Fruit fly (Drosophila melanogaster) whole organism, embryonic: ENCODE data around the gene moody.

Source experiments
- CG10366 ChIP-seq: fragments of 200-800 bp; sonication (Bioruptor generic); IDR thresholded peaks from 2 replicates; pipeline ENCODE4 v1.3.6; 2022; ENCODE audit warnings: missing biosample characterization, missing genetic modification characterization
- CG10979 ChIP-seq: fragments of 200-800 bp; sonication (Bioruptor generic); optimal IDR thresholded peaks from 2 replicates; lab custom pipeline; 2018; ENCODE audit warnings: missing biosample characterization, mild to moderate bottlenecking, missing genetic modification characterization, moderate library complexity
- CG11093 ChIP-seq: fragments of 200-800 bp; sonication (Bioruptor generic); IDR thresholded peaks from 3 replicates; pipeline ENCODE4 v1.3.6; 2022; ENCODE audit warnings: missing biosample characterization, missing genetic modification characterization
- CG11247 ChIP-seq: fragments of 200-800 bp; sonication (Bioruptor generic); IDR thresholded peaks from 2 replicates; pipeline ENCODE4 v1.3.6; 2022; ENCODE audit warnings: missing biosample characterization, missing genetic modification characterization
- CG12155 ChIP-seq: fragments of 200-800 bp; sonication (Bioruptor generic); optimal IDR thresholded peaks from 3 replicates; lab custom pipeline; 2016; ENCODE audit warnings: missing biosample characterization, missing genetic modification characterization
- CG15073 ChIP-seq: fragments of 200-800 bp; sonication (Bioruptor generic); optimal IDR thresholded peaks from 2 replicates; lab custom pipeline; 2016; ENCODE audit warnings: missing biosample characterization, missing genetic modification characterization
- CG15601 ChIP-seq: fragments of 200-800 bp; sonication (Bioruptor generic); optimal IDR thresholded peaks from 3 replicates; lab custom pipeline; 2019; ENCODE audit warnings: missing biosample characterization, mild to moderate bottlenecking, missing genetic modification characterization, moderate library complexity
- CG16863 ChIP-seq: fragments of 200-800 bp; sonication (Bioruptor generic); optimal IDR thresholded peaks from 3 replicates; lab custom pipeline; 2016; ENCODE audit warnings: missing biosample characterization, missing genetic modification characterization
- CG17912 ChIP-seq: fragments of 200-800 bp; sonication (Bioruptor generic); optimal IDR thresholded peaks from 2 replicates; lab custom pipeline; 2018; ENCODE audit warnings: missing biosample characterization, mild to moderate bottlenecking, missing genetic modification characterization
- CG34376 ChIP-seq: fragments of 200-800 bp; sonication (Bioruptor generic); optimal IDR thresholded peaks from 2 replicates; lab custom pipeline; 2018; ENCODE audit warnings: missing biosample characterization, mild to moderate bottlenecking, missing genetic modification characterization
- CG3847 ChIP-seq: fragments of 200-800 bp; sonication (Bioruptor generic); IDR thresholded peaks from 2 replicates; pipeline ENCODE4 v1.3.6; 2022; ENCODE audit warnings: missing biosample characterization, missing genetic modification characterization
- CG4360 ChIP-seq: fragments of 200-800 bp; sonication (Bioruptor generic); IDR thresholded peaks from 2 replicates; pipeline ENCODE4 v1.3.6; 2022; ENCODE audit warnings: missing biosample characterization, missing genetic modification characterization
- CG9817 ChIP-seq: fragments of 200-800 bp; sonication (Bioruptor generic); optimal IDR thresholded peaks from 2 replicates; lab custom pipeline; 2018; ENCODE audit warnings: missing biosample characterization, mild to moderate bottlenecking, missing genetic modification characterization, moderate library complexity
- Dek ChIP-seq: fragments of 200-800 bp; sonication (Bioruptor generic); optimal IDR thresholded peaks from 3 replicates; lab custom pipeline; 2019; ENCODE audit warnings: missing biosample characterization, mild to moderate bottlenecking, missing genetic modification characterization, moderate library complexity
- Gsc ChIP-seq: fragments of 200-800 bp; sonication (Bioruptor generic); IDR thresholded peaks from 2 replicates; pipeline ENCODE4 v1.3.6; 2022; ENCODE audit warnings: missing biosample characterization, missing genetic modification characterization
- Hey ChIP-seq: fragments of 200-800 bp; sonication (Bioruptor generic); optimal IDR thresholded peaks from 3 replicates; lab custom pipeline; 2018; ENCODE audit warnings: missing biosample characterization, mild to moderate bottlenecking, missing genetic modification characterization
- Hr78 ChIP-seq, 2 experiments: fragments of 200-800 bp in 1 of 2; fragments of >200 bp in 1 of 2; sonication (Bioruptor generic) in 1 of 2; optimal IDR thresholded peaks; 2 replicates each; lab custom pipeline; 2017 to 2019; ENCODE audit warnings: missing biosample characterization in 2 of 2, missing genetic modification characterization in 2 of 2, mild to moderate bottlenecking in 1 of 2, moderate library complexity in 1 of 2
- Med ChIP-seq: fragments of 200-800 bp; sonication (Bioruptor generic); peaks from one replicate; lab custom pipeline; 2016; ENCODE audit warnings: missing biosample characterization, missing genetic modification characterization, mild to moderate bottlenecking, inconsistent platforms, moderate library complexity
- NFAT ChIP-seq: fragments of 200-800 bp; sonication (Bioruptor generic); IDR thresholded peaks from 2 replicates; pipeline ENCODE4 v1.3.6; 2022; ENCODE audit warnings: missing biosample characterization, missing genetic modification characterization
- NK7.1 ChIP-seq: fragments of 200-800 bp; sonication (Bioruptor generic); optimal IDR thresholded peaks from 3 replicates; lab custom pipeline; 2016; ENCODE audit warnings: missing biosample characterization, missing genetic modification characterization
- Opbp ChIP-seq: fragments of 200-800 bp; sonication (Bioruptor generic); IDR thresholded peaks from 3 replicates; pipeline ENCODE4 v1.3.6; 2022; ENCODE audit warnings: missing biosample characterization, missing genetic modification characterization; ENCODE audit not compliant: partially characterized antibody
- Pdp1 ChIP-seq, 2 experiments: fragments of 200-800 bp; sonication (Bioruptor generic); optimal IDR thresholded peaks; 3 replicates each; lab custom pipeline; 2016; ENCODE audit warnings: missing biosample characterization in 2 of 2, missing genetic modification characterization in 2 of 2, mild to moderate bottlenecking in 1 of 2, moderate library complexity in 1 of 2
- Taf1 ChIP-seq: fragments of 200-800 bp; sonication (Bioruptor generic); IDR thresholded peaks from 2 replicates; pipeline ENCODE4 v1.3.6; 2022; ENCODE audit warnings: missing biosample characterization, missing genetic modification characterization
- ac ChIP-seq: fragments of 200-800 bp; sonication (Bioruptor generic); optimal IDR thresholded peaks from 3 replicates; lab custom pipeline; 2017; ENCODE audit warnings: missing biosample characterization, mild to moderate bottlenecking, missing genetic modification characterization
- al ChIP-seq: fragments of 200-800 bp; sonication (Bioruptor generic); IDR thresholded peaks from 2 replicates; pipeline ENCODE4 v1.3.6; 2022; ENCODE audit warnings: missing biosample characterization, missing genetic modification characterization
- ase ChIP-seq: fragments of 200-800 bp; sonication (Bioruptor generic); IDR thresholded peaks from 3 replicates; pipeline ENCODE4 v1.3.6; 2022; ENCODE audit warnings: missing biosample characterization, missing genetic modification characterization
- bbx ChIP-seq: fragments of 200-800 bp; sonication (Bioruptor generic); IDR thresholded peaks from 2 replicates; pipeline ENCODE4 v1.3.6; 2022; ENCODE audit warnings: missing biosample characterization, missing genetic modification characterization; ENCODE audit not compliant: partially characterized antibody
- bcd ChIP-seq: fragments of 200-800 bp; sonication (Bioruptor generic); optimal IDR thresholded peaks from 2 replicates; lab custom pipeline; 2017; ENCODE audit warnings: missing biosample characterization, mild to moderate bottlenecking, missing genetic modification characterization
- cg ChIP-seq: fragments of 200-800 bp; sonication (Bioruptor generic); optimal IDR thresholded peaks from 3 replicates; lab custom pipeline; 2019; ENCODE audit warnings: missing biosample characterization, mild to moderate bottlenecking, missing genetic modification characterization, moderate library complexity
- ci ChIP-seq: fragments of 200-800 bp; sonication (Bioruptor generic); IDR thresholded peaks from 3 replicates; pipeline ENCODE4 v1.3.6; 2022; ENCODE audit warnings: missing biosample characterization, missing genetic modification characterization
- dmrt99B ChIP-seq: fragments of 200-800 bp; sonication (Bioruptor generic); optimal IDR thresholded peaks from 2 replicates; lab custom pipeline; 2018; ENCODE audit warnings: missing biosample characterization, mild to moderate bottlenecking, missing genetic modification characterization, moderate library complexity
- dysf ChIP-seq: fragments of 200-800 bp; sonication (Bioruptor generic); IDR thresholded peaks from 3 replicates; pipeline ENCODE4 v1.3.6; 2022; ENCODE audit warnings: missing biosample characterization, missing genetic modification characterization
- esg ChIP-seq: fragments of 200-800 bp; sonication (Bioruptor generic); conservative IDR thresholded peaks from 2 replicates; pipeline ENCODE4 v1.3.6; 2022; ENCODE audit warnings: missing biosample characterization, missing genetic modification characterization
- ewg ChIP-seq: fragments of 200-800 bp; sonication (Bioruptor generic); optimal IDR thresholded peaks from 3 replicates; lab custom pipeline; 2017; ENCODE audit warnings: mild to moderate bottlenecking, missing biosample characterization, missing genetic modification reagents, missing genetic modification characterization
- gce ChIP-seq: fragments of 200-800 bp; sonication (Bioruptor generic); IDR thresholded peaks from 3 replicates; pipeline ENCODE4 v1.3.6; 2022; ENCODE audit warnings: missing biosample characterization, missing genetic modification characterization
- gro ChIP-seq: fragments of 200-800 bp; sonication (Bioruptor generic); optimal IDR thresholded peaks from 2 replicates; lab custom pipeline; 2016; ENCODE audit warnings: missing biosample characterization, missing genetic modification characterization
- ham ChIP-seq: fragments of 200-800 bp; sonication (Bioruptor generic); IDR thresholded peaks from 2 replicates; pipeline ENCODE4 v1.3.6; 2022; ENCODE audit warnings: missing biosample characterization, missing genetic modification characterization
- hth ChIP-seq: fragments of >200 bp; optimal IDR thresholded peaks from 2 replicates; lab custom pipeline; 2017; ENCODE audit warnings: inconsistent platforms
- jing ChIP-seq: fragments of 200-800 bp; sonication (Bioruptor generic); optimal IDR thresholded peaks from 2 replicates; lab custom pipeline; 2018; ENCODE audit warnings: missing biosample characterization, mild to moderate bottlenecking, missing genetic modification characterization
- pb ChIP-seq: fragments of 200-800 bp; sonication (Bioruptor generic); optimal IDR thresholded peaks from 3 replicates; lab custom pipeline; 2016; ENCODE audit warnings: missing biosample characterization, missing genetic modification characterization
- prd ChIP-seq, 3 experiments: fragments of >200 bp in 2 of 3; fragments of 200-800 bp in 1 of 3; sonication (Bioruptor generic) in 1 of 3; optimal IDR thresholded peaks in 2 of 3; IDR thresholded peaks in 1 of 3; 2 replicates in 2 of 3; 3 replicates in 1 of 3; pipeline versions ENCODE4 v1.3.6 to Lab custom; 2017 to 2022; ENCODE audit warnings: missing biosample characterization in 1 of 3, missing genetic modification characterization in 1 of 3
- pros ChIP-seq: fragments of 200-800 bp; sonication (Bioruptor generic); optimal IDR thresholded peaks from 3 replicates; lab custom pipeline; 2019; ENCODE audit warnings: missing biosample characterization, mild to moderate bottlenecking, missing genetic modification characterization, moderate library complexity
- salm ChIP-seq: fragments of 200-800 bp; sonication (Bioruptor generic); optimal IDR thresholded peaks from 2 replicates; lab custom pipeline; 2018; ENCODE audit warnings: missing biosample characterization, mild to moderate bottlenecking, missing genetic modification characterization
- schlank ChIP-seq: fragments of 200-800 bp; sonication (Bioruptor generic); optimal IDR thresholded peaks from 2 replicates; lab custom pipeline; 2018; ENCODE audit warnings: missing biosample characterization, mild to moderate bottlenecking, missing genetic modification characterization
- sens ChIP-seq: fragments of 200-800 bp; sonication (Bioruptor generic); peaks from one replicate; lab custom pipeline; 2016; ENCODE audit warnings: missing biosample characterization, missing genetic modification characterization
- sim ChIP-seq: fragments of 200-800 bp; sonication (Bioruptor generic); IDR thresholded peaks from 2 replicates; pipeline ENCODE4 v1.3.6; 2022; ENCODE audit warnings: missing biosample characterization, missing genetic modification characterization
- stc ChIP-seq: fragments of 200-800 bp; sonication (Bioruptor generic); IDR thresholded peaks from 2 replicates; pipeline ENCODE4 v1.3.6; 2022; ENCODE audit warnings: missing biosample characterization, missing genetic modification characterization
- usp ChIP-seq: fragments of >200 bp; optimal IDR thresholded peaks from 2 replicates; lab custom pipeline; 2017; ENCODE audit warnings: missing biosample characterization, missing genetic modification characterization
- wdn ChIP-seq: fragments of 200-800 bp; sonication (Bioruptor generic); IDR thresholded peaks from 2 replicates; pipeline ENCODE4 v1.3.6; 2022; ENCODE audit warnings: missing biosample characterization, missing genetic modification characterization

moody gene

DNA sequence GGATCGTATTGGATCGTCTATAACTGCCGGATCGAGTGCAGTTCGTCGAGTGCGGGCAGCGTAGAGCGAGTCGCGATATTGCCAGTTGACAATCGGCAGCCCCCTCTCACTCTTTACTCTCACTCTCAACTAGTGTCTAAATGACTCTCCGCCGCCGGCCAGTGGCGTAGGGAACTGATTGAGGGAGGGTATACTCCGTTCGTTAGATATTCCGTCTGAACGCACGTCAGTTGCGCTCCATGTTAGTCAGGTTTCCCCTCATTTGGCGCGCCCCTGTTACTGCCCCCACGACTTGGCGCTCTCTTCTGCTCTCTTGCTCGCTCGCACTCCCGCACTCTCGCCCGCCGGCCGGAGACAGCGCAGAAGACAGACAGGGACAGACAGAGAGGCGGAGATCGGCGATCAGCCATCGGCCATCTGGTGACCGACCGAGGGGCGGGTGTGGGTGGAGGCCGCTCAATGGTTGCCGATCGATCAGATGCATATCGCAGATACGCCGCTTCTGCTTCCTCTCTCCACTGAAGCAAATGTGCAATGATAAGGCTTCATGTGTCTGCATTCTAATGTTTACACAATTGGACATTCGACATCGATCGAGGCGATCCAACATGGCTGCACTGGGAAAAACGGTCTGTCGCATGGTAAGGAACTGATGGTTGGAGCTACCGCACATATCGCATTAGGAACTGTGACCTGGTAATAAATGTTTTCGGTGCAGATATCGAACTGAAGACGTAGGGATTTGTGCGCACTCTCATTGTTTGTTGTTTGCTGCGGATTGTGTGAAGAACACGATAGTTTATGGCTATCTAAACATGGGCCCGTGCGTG, at the start of gene moody:
Gene moody (minus strand): TSS at position 51 of the 830 bp plus-strand sequence.
- peak; percentile 98 for TF ChIP-seq Taf1 (GFP tag; lab: Robert Waterston, UW)
- peak; percentile 100 for TF ChIP-seq Med (GFP tag; lab: Kevin White, UChicago)
- TF ChIP-seq Pdp1 (GFP tag; optimal IDR thresholded peaks at IDR 0.05; lab: Kevin White, UChicago) = peak; percentile 95 to 98
- no peak for TF ChIP-seq hth
- TF ChIP-seq ewg (GFP tag; lab: Kevin White, UChicago) = peak; percentile 92
- TF ChIP-seq NFAT (GFP tag; lab: Robert Waterston, UW) = peak; percentile 100
- TF ChIP-seq CG3847 = peak; percentile 99
- TF ChIP-seq CG10979 (tag; lab: Kevin White, UChicago) = peak; percentile 91
- peak; percentile 99 for TF ChIP-seq CG10366 (GFP tag; lab: Robert Waterston, UW)
- TF ChIP-seq CG16863 = peak; percentile 97
- TF ChIP-seq ci (GFP tag; lab: Robert Waterston, UW) = peak; percentile 99
- TF ChIP-seq pb = peak; percentile 97
- peak; percentile 98 for TF ChIP-seq dysf (GFP tag; lab: Robert Waterston, UW)
- TF ChIP-seq dmrt99B = peak; percentile 95
- peak; percentile 97 for TF ChIP-seq gce (GFP tag; lab: Robert Waterston, UW)
- peak; percentile 95 for TF ChIP-seq stc (GFP tag; lab: Robert Waterston, UW)
- peak; percentile 96 for TF ChIP-seq CG17912 (GFP tag; lab: Kevin White, UChicago)
- peak; percentile 93 for TF ChIP-seq Gsc
- TF ChIP-seq Opbp (GFP tag; lab: Robert Waterston, UW) = 0 out of 3 replicates have a peak, but pooled peaks have one; percentile 27
- peak; percentile 59 for TF ChIP-seq pros (GFP tag; lab: Kevin White, UChicago)
- peak; percentile 97 for TF ChIP-seq Dek (tag; lab: Kevin White, UChicago)
- peak; percentile 97 for TF ChIP-seq CG9817 (tag; lab: Kevin White, UChicago)
- TF ChIP-seq ac (GFP tag; lab: Kevin White, UChicago) = peak; percentile 57
- peak; percentile 93 for TF ChIP-seq CG15601 (tag; lab: Kevin White, UChicago)
- peak; percentile 79 for TF ChIP-seq CG4360 (GFP tag; lab: Robert Waterston, UW)
- peak; percentile 97 for TF ChIP-seq bcd (GFP tag; lab: Kevin White, UChicago)
- TF ChIP-seq gro (GFP tag; lab: Kevin White, UChicago) = peak; percentile 98
- TF ChIP-seq ase (GFP tag; lab: Robert Waterston, UW) = peak; percentile 98
- peak in 1 of 2 experiments; percentile 89 for TF ChIP-seq Hr78 (GFP tag; optimal IDR thresholded peaks at IDR 0.05; lab: Kevin White, UChicago)
- TF ChIP-seq sens = peak; percentile 99
- peak; percentile 98 for TF ChIP-seq al
- TF ChIP-seq CG34376 (GFP tag; lab: Kevin White, UChicago) = peak; percentile 99
- no peak for TF ChIP-seq prd (optimal IDR thresholded peaks at IDR 0.05; lab: Kevin White, UChicago)
- TF ChIP-seq prd (GFP tag; IDR thresholded peaks at IDR 0.05; lab: Robert Waterston, UW) = peak; percentile 99
- TF ChIP-seq wdn (GFP tag; lab: Robert Waterston, UW) = peak; percentile 99
- peak; percentile 97 for TF ChIP-seq CG12155 (GFP tag; lab: Kevin White, UChicago)
- peak; percentile 97 for TF ChIP-seq CG11093 (GFP tag; lab: Robert Waterston, UW)
- TF ChIP-seq Hey (tag; lab: Kevin White, UChicago) = peak; percentile 96
- TF ChIP-seq usp (GFP tag; lab: Kevin White, UChicago) = no peak
- peak; percentile 95 for TF ChIP-seq sim (GFP tag; lab: Robert Waterston, UW)
- TF ChIP-seq salm = peak; percentile 91
- peak; percentile 96 for TF ChIP-seq NK7.1 (GFP tag; lab: Kevin White, UChicago)
- peak; percentile 99 for TF ChIP-seq CG11247 (GFP tag; lab: Robert Waterston, UW)
- TF ChIP-seq ham (GFP tag; lab: Robert Waterston, UW) = peak; percentile 92
- TF ChIP-seq esg (GFP tag; lab: Robert Waterston, UW) = peak; percentile 95
- no peak for TF ChIP-seq bbx (GFP tag; lab: Robert Waterston, UW)
- peak; percentile 95 for TF ChIP-seq jing (GFP tag; lab: Kevin White, UChicago)
- peak; percentile 98 for TF ChIP-seq schlank (tag; lab: Kevin White, UChicago)
- TF ChIP-seq cg = peak; percentile 35
- peak; percentile 69 for TF ChIP-seq CG15073 (GFP tag; lab: Kevin White, UChicago)
